Fruit fly (Drosophila melanogaster) whole organism, prepupa: ENCODE data around the gene CG16756.
A peak's percentile ranks its signal among the peaks of the same experiment; 100 is the strongest.

Experiments
- CG10631 ChIP-seq: fragments of 200-800 bp; sonication (Bioruptor generic); optimal IDR thresholded peaks from 2 replicates; lab custom pipeline; 2016; ENCODE audit warnings: missing biosample characterization, missing genetic modification characterization
- CG11294 ChIP-seq: fragments of 200-800 bp; sonication (Bioruptor generic); IDR thresholded peaks from 2 replicates; pipeline ENCODE4 v1.3.6; 2022; ENCODE audit warnings: missing biosample characterization, missing genetic modification characterization
- CG15336 ChIP-seq: fragments of 200-800 bp; sonication (Bioruptor generic); IDR thresholded peaks from 2 replicates; pipeline ENCODE4 v1.3.6; 2022; ENCODE audit warnings: missing biosample characterization, missing genetic modification characterization
- CG16779 ChIP-seq: fragments of 200-800 bp; sonication (Bioruptor generic); optimal IDR thresholded peaks from 3 replicates; lab custom pipeline; 2017; ENCODE audit warnings: missing biosample characterization, mild to moderate bottlenecking, missing genetic modification characterization
- CG3032 ChIP-seq: fragments of 200-800 bp; optimal IDR thresholded peaks from 2 replicates; lab custom pipeline; 2019; ENCODE audit warnings: missing biosample characterization, mild to moderate bottlenecking, missing genetic modification characterization, moderate library complexity
- CG32006 ChIP-seq: fragments of 200-800 bp; sonication (Bioruptor generic); optimal IDR thresholded peaks from 3 replicates; lab custom pipeline; 2017; ENCODE audit warnings: missing biosample characterization, mild to moderate bottlenecking, missing genetic modification characterization
- CG3919 ChIP-seq: fragments of 200-800 bp; sonication (Bioruptor generic); optimal IDR thresholded peaks from 3 replicates; lab custom pipeline; 2016; ENCODE audit warnings: missing biosample characterization, missing genetic modification characterization
- CG4318 ChIP-seq: fragments of 200-800 bp; sonication (Bioruptor generic); optimal IDR thresholded peaks from 3 replicates; lab custom pipeline; 2017; ENCODE audit warnings: missing biosample characterization, mild to moderate bottlenecking, missing genetic modification characterization
- CG6163 ChIP-seq: fragments of 200-800 bp; sonication (Bioruptor generic); IDR thresholded peaks from 3 replicates; pipeline ENCODE4 v1.3.6; 2022; ENCODE audit warnings: missing biosample characterization, missing genetic modification characterization
- CG6276 ChIP-seq: fragments of 200-800 bp; sonication (Bioruptor generic); optimal IDR thresholded peaks from 2 replicates; lab custom pipeline; 2017; ENCODE audit warnings: missing biosample characterization, mild to moderate bottlenecking, missing genetic modification characterization
- CG6792 ChIP-seq: fragments of 200-800 bp; sonication (Bioruptor generic); optimal IDR thresholded peaks from 3 replicates; lab custom pipeline; 2016; ENCODE audit warnings: missing biosample characterization, missing genetic modification characterization
- CG8119 ChIP-seq: fragments of 200-800 bp; sonication (Bioruptor generic); IDR thresholded peaks from 3 replicates; pipeline ENCODE4 v1.3.6; 2022; ENCODE audit warnings: missing biosample characterization, missing genetic modification characterization
- CG8319 ChIP-seq: fragments of 200-800 bp; sonication (Bioruptor generic); optimal IDR thresholded peaks from 3 replicates; lab custom pipeline; 2016; ENCODE audit warnings: missing biosample characterization, missing genetic modification characterization
- CG8632 ChIP-seq: fragments of 200-800 bp; sonication (Bioruptor generic); optimal IDR thresholded peaks from 3 replicates; lab custom pipeline; 2016; ENCODE audit warnings: missing biosample characterization, missing genetic modification characterization
- CG9139 ChIP-seq: fragments of 200-800 bp; sonication (Bioruptor generic); optimal IDR thresholded peaks from 3 replicates; lab custom pipeline; 2017; ENCODE audit warnings: missing biosample characterization, mild to moderate bottlenecking, missing genetic modification characterization
- Eip78C ChIP-seq: fragments of 200-800 bp; sonication (Bioruptor generic); peaks from one replicate; lab custom pipeline; 2016; ENCODE audit warnings: missing biosample characterization, missing genetic modification characterization
- Eip93F ChIP-seq: fragments of 200-800 bp; sonication (Bioruptor generic); optimal IDR thresholded peaks from 2 replicates; lab custom pipeline; 2016; ENCODE audit warnings: missing biosample characterization, mild to moderate bottlenecking, missing genetic modification characterization
- Ets21C ChIP-seq: fragments of 200-800 bp; sonication (Bioruptor generic); optimal IDR thresholded peaks from 3 replicates; lab custom pipeline; 2016; ENCODE audit warnings: missing biosample characterization, missing genetic modification characterization
- Gug ChIP-seq: fragments of 200-800 bp; sonication (Bioruptor generic); IDR thresholded peaks from 2 replicates; pipeline ENCODE4 v1.3.6; 2022; ENCODE audit warnings: missing biosample characterization, missing genetic modification characterization
- Hr4 ChIP-seq: fragments of 200-800 bp; sonication (Bioruptor generic); optimal IDR thresholded peaks from 3 replicates; lab custom pipeline; 2016; ENCODE audit warnings: missing biosample characterization, missing genetic modification characterization
- Met ChIP-seq: fragments of 200-800 bp; sonication (Bioruptor generic); optimal IDR thresholded peaks from 3 replicates; lab custom pipeline; 2016; ENCODE audit warnings: missing biosample characterization, missing genetic modification characterization
- OdsH ChIP-seq: fragments of 200-800 bp; sonication (Bioruptor generic); optimal IDR thresholded peaks from 3 replicates; lab custom pipeline; 2016; ENCODE audit warnings: missing biosample characterization, missing genetic modification characterization
- Smox ChIP-seq: fragments of 200-800 bp; sonication (Bioruptor generic); optimal IDR thresholded peaks from 3 replicates; lab custom pipeline; 2016; ENCODE audit warnings: missing biosample characterization, missing genetic modification characterization
- Sox102F ChIP-seq: fragments of 200-800 bp; sonication (Bioruptor generic); optimal IDR thresholded peaks from 2 replicates; lab custom pipeline; 2016; ENCODE audit warnings: missing biosample characterization, mild to moderate bottlenecking, missing genetic modification characterization
- Sox15 ChIP-seq: fragments of 200-800 bp; sonication (Bioruptor generic); optimal IDR thresholded peaks from 3 replicates; lab custom pipeline; 2016; ENCODE audit warnings: missing biosample characterization, missing genetic modification characterization
- achi ChIP-seq: fragments of 200-800 bp; sonication (Bioruptor generic); optimal IDR thresholded peaks from 3 replicates; lab custom pipeline; 2016; ENCODE audit warnings: missing biosample characterization, missing genetic modification characterization
- acj6 ChIP-seq: fragments of 200-800 bp; sonication (Bioruptor generic); optimal IDR thresholded peaks from 3 replicates; lab custom pipeline; 2016; ENCODE audit warnings: missing biosample characterization, missing genetic modification characterization
- cyc ChIP-seq: fragments of 200-800 bp; sonication (Bioruptor generic); optimal IDR thresholded peaks from 3 replicates; lab custom pipeline; 2016; ENCODE audit warnings: missing biosample characterization, missing genetic modification characterization
- dac ChIP-seq: fragments of 200-800 bp; sonication (Bioruptor generic); optimal IDR thresholded peaks from 2 replicates; lab custom pipeline; 2017; ENCODE audit warnings: missing biosample characterization, mild to moderate bottlenecking, missing genetic modification characterization
- dsx ChIP-seq: fragments of 200-800 bp; optimal IDR thresholded peaks from 3 replicates; lab custom pipeline; 2019; ENCODE audit warnings: missing biosample characterization, mild to moderate bottlenecking, missing genetic modification characterization, moderate library complexity; ENCODE audit not compliant: poor library complexity, severe bottlenecking
- esn ChIP-seq: fragments of 200-800 bp; sonication (Bioruptor generic); optimal IDR thresholded peaks from 2 replicates; lab custom pipeline; 2016; ENCODE audit warnings: missing biosample characterization, mild to moderate bottlenecking, missing genetic modification characterization, moderate library complexity
- fd59A ChIP-seq: fragments of 200-800 bp; sonication (Bioruptor generic); optimal IDR thresholded peaks from 2 replicates; lab custom pipeline; 2017; ENCODE audit warnings: missing biosample characterization, mild to moderate bottlenecking, missing genetic modification characterization, missing genetic modification reagents
- fd85E ChIP-seq: fragments of 200-800 bp; sonication (Bioruptor generic); optimal IDR thresholded peaks from 3 replicates; lab custom pipeline; 2016; ENCODE audit warnings: missing biosample characterization, missing genetic modification characterization
- fkh ChIP-seq: fragments of 200-800 bp; sonication (Bioruptor generic); optimal IDR thresholded peaks from 3 replicates; lab custom pipeline; 2017; ENCODE audit warnings: missing biosample characterization, mild to moderate bottlenecking, missing genetic modification characterization, moderate library complexity
- net ChIP-seq: fragments of 200-800 bp; sonication (Bioruptor generic); optimal IDR thresholded peaks from 3 replicates; lab custom pipeline; 2016; ENCODE audit warnings: missing biosample characterization, missing genetic modification characterization
- pdm3 ChIP-seq: fragments of 200-800 bp; sonication (Bioruptor generic); optimal IDR thresholded peaks from 3 replicates; lab custom pipeline; 2016; ENCODE audit warnings: missing biosample characterization, missing genetic modification characterization
- salr ChIP-seq, 2 experiments: fragments of 200-800 bp; sonication (Bioruptor generic); optimal IDR thresholded peaks; 3 replicates each; lab custom pipeline; 2016 to 2018; ENCODE audit warnings: missing biosample characterization in 2 of 2, missing genetic modification characterization in 2 of 2, mild to moderate bottlenecking in 1 of 2
- spab ChIP-seq: fragments of 200-800 bp; sonication (Bioruptor generic); optimal IDR thresholded peaks from 2 replicates; lab custom pipeline; 2017; ENCODE audit warnings: missing biosample characterization, mild to moderate bottlenecking, missing genetic modification characterization, missing genetic modification reagents
- ss ChIP-seq, 2 experiments: fragments of 200-800 bp; sonication (Bioruptor generic); optimal IDR thresholded peaks; 2 replicates in 1 of 2; 3 replicates in 1 of 2; lab custom pipeline; 2017 to 2018; ENCODE audit warnings: mild to moderate bottlenecking in 2 of 2, missing biosample characterization in 2 of 2, missing genetic modification characterization in 2 of 2, moderate library complexity in 1 of 2
- svp ChIP-seq: fragments of 200-800 bp; sonication (Bioruptor generic); peaks from one replicate; lab custom pipeline; 2016; ENCODE audit warnings: missing biosample characterization, missing genetic modification characterization
- topi ChIP-seq: fragments of 200-800 bp; sonication (Bioruptor generic); optimal IDR thresholded peaks from 3 replicates; lab custom pipeline; 2016; ENCODE audit warnings: missing biosample characterization, missing genetic modification characterization
- vri ChIP-seq: fragments of 200-800 bp; sonication (Bioruptor generic); optimal IDR thresholded peaks from 3 replicates; lab custom pipeline; 2016; ENCODE audit warnings: missing biosample characterization, mild to moderate bottlenecking, missing genetic modification characterization

Gene CG16756

DNA sequence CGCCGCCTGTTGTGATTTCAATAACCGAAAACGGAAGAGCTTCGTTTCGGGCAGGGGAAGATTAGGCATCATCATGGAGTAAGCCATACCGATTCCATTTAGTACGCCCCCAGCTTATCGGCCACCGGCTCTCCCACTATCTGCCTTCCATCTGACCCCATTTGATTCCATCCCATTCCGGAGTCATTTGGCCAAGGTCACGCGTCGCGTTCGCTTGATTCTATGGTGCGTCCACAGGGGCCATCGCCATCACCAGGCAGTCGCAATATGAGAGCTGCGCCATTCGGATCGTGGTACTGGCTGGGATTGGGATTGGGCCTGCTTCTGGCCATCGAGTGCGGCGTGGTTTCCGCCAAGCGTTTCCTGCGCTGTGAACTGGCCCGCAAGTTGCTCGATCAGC lies at the start of gene CG16756:
Gene CG16756, plus strand, starts transcription at position 257 of the 400 bp plus-strand sequence.
- no peak for TF ChIP-seq CG4318 (GFP tag; lab: Kevin White, UChicago)
- TF ChIP-seq svp (GFP tag; lab: Kevin White, UChicago) = peak; percentile 76
- peak; percentile 4 for TF ChIP-seq Eip78C (GFP tag; lab: Kevin White, UChicago)

DNA sequence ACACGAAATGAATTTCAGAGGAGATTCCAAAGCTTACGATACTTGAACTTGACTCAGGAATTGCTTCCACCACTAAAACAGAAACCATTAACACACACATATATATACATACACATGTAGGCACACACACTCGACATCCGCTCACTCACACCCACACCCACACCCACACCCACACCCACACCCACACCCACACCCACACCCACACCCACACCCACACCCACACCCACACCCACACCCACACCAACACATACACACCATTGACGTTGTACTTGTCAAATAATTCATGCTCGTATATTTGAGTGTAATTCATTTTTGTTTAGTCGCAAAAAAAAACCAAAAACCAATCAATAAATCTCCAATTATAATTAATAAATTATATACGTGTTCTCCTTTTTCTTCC lies 44.8 kb upstream of the CG16756 start:
- TF ChIP-seq CG8119 (no peak), CG3032 (tag; lab: Kevin White, UChicago) (no peak), acj6 (no peak), CG6276 (GFP tag; lab: Kevin White, UChicago) (no peak), Smox (no peak), Sox102F (GFP tag; lab: Kevin White, UChicago) (no peak), net (GFP tag; lab: Kevin White, UChicago) (no peak), Eip93F (no peak)

DNA sequence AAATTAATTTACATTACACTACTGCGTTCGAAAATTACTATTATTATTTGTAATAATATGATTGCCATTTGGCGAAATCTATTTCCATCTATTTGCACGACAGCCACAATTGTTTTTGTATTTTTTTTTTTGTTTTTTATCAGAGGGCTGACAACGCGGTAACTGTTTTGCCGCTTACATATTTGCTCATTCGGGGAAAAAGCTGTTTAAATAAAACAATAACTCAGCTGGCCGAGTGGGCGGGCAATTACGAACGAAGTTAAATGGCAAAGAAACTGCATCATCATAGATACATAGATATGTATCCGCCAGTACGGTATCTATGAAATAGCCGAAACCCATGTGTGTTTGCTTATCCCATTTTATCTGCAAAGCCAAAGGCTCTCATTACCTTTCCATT lies 18.4 kb upstream of the CG16756 start:
- TF ChIP-seq fkh (GFP tag; lab: Kevin White, UChicago) = peak; percentile 65
- no peak for TF ChIP-seq Smox

DNA sequence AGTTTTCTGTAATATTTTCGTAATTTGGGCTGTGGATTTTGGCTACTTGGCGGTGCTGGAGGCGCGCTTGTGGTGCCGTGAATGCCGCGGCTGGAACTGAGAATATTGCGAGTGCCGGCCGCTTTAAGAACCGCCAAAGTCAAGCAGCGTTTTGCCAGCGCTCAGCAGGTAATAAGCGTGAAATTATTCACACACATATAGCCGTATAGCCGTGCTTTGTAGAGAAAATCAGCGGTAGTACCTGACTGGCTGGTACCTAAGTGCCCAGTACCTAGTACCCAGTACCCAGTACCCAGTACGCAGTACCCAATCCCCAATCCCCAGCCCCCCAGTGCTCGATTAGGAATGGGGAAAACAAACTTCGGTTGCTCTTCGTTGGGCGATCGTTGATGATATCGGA lies 16.6 kb upstream of the CG16756 start, which contains the start of gene NAAT1:
Gene NAAT1, minus strand, starts transcription at position 101 of the 400 bp plus-strand sequence.
- TF ChIP-seq CG4318 (GFP tag; lab: Kevin White, UChicago) (no peak), spab (GFP tag; lab: Kevin White, UChicago) (no peak), ss (GFP tag; optimal IDR thresholded peaks at IDR 0.05; lab: Kevin White, UChicago) (no peak), Ets21C (no peak), vri (GFP tag; lab: Kevin White, UChicago) (no peak), cyc (GFP tag; lab: Kevin White, UChicago) (no peak), dsx (GFP tag; lab: Kevin White, UChicago) (no peak), Hr4 (no peak), pdm3 (GFP tag; lab: Kevin White, UChicago) (no peak), fd85E (GFP tag; lab: Kevin White, UChicago) (no peak), topi (GFP tag; lab: Kevin White, UChicago) (no peak), CG8632 (no peak), Sox15 (no peak), svp (GFP tag; lab: Kevin White, UChicago) (no peak), CG8319 (no peak)

DNA sequence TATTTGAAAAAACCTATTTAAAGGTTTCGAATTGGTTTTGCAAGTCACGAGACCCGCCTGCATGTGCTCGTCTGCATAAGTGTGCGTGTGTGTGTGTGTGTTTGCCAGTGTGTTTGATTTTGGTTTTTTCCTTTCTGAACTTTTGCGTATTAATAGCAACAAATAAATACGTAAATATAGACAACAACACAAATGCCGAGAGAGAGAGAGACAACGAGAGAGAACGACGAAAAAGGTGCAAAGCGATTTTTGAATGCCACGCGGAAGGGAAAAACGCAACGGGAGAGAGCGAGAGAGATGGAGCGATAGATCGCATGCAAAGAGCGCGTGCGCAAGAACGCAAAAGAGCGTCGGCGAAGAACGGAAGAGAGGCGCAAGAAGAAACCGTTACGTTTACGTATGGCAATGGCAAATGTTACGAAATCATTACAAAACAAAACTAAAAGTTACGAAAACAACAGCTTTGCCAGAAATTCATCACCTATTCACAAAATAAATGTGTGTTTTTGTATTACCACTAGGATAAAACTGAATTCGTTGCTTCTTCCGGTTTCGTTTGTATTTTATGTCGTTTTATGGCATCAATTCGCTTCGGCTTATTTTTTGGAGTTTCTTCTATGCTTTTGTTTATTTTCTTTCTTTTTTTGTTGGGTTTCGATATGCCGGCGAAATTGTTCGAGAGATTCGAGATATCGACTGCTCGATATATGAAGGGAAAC lies 9.3 kb upstream of the CG16756 start:
- TF ChIP-seq CG8119 (no peak), CG6163 (GFP tag; lab: Robert Waterston, UW) (no peak; the same call in 2 of the 3 replicates), OdsH (GFP tag; lab: Kevin White, UChicago) (no peak), esn (GFP tag; lab: Kevin White, UChicago) (no peak), net (GFP tag; lab: Kevin White, UChicago) (no peak), CG9139 (GFP tag; lab: Kevin White, UChicago) (no peak), fd59A (GFP tag; lab: Kevin White, UChicago) (no peak), Met (GFP tag; lab: Kevin White, UChicago) (no peak), vri (GFP tag; lab: Kevin White, UChicago) (peak; percentile 37), CG15336 (GFP tag; lab: Robert Waterston, UW) (peak; percentile 31; the same call in 1 of the 2 replicates), CG11294 (GFP tag; lab: Robert Waterston, UW) (no peak), CG3919 (no peak), CG16779 (no peak), achi (GFP tag; lab: Kevin White, UChicago) (no peak), dac (GFP tag; lab: Kevin White, UChicago) (no peak), Sox102F (GFP tag; lab: Kevin White, UChicago) (no peak), Smox (no peak), Sox15 (no peak), fkh (GFP tag; lab: Kevin White, UChicago) (peak; percentile 39), CG10631 (GFP tag; lab: Kevin White, UChicago) (no peak), CG3032 (tag; lab: Kevin White, UChicago) (no peak), CG6792 (GFP tag; lab: Kevin White, UChicago) (no peak), svp (GFP tag; lab: Kevin White, UChicago) (peak; percentile 41), salr (GFP tag; optimal IDR thresholded peaks at IDR 0.05; lab: Kevin White, UChicago) (no peak), Gug (GFP tag; lab: Robert Waterston, UW) (no peak), CG6276 (GFP tag; lab: Kevin White, UChicago) (no peak), acj6 (no peak), dsx (GFP tag; lab: Kevin White, UChicago) (no peak), cyc (GFP tag; lab: Kevin White, UChicago) (no peak), CG32006 (GFP tag; lab: Kevin White, UChicago) (no peak)
